Worm (Caenorhabditis elegans) whole organism, L2 larva: Measurements from ENCODE around the gene srab-13.

Source experiments
- C34F6.9 ChIP-seq: fragments of 150-350 bp; optimal IDR thresholded peaks from 2 replicates; lab custom pipeline; 2014; ENCODE audit warnings: missing biosample characterization, missing genetic modification characterization
- R02D3.7 ChIP-seq: fragments of 150-350 bp; optimal IDR thresholded peaks from 2 replicates; lab custom pipeline; 2014; ENCODE audit warnings: missing biosample characterization, missing genetic modification characterization
- ZK546.5 ChIP-seq: sonication (generic microtip); optimal IDR thresholded peaks from 2 replicates; lab custom pipeline; 2017; ENCODE audit warnings: missing biosample characterization, missing genetic modification characterization
- ama-1 ChIP-seq: fragments of 150-350 bp; optimal IDR thresholded peaks from 2 replicates; lab custom pipeline; 2018; ENCODE audit warnings: inconsistent platforms
- blmp-1 ChIP-seq: sonication (generic microtip); optimal IDR thresholded peaks from 2 replicates; lab custom pipeline; 2017; ENCODE audit warnings: missing genetic modification characterization, mild to moderate bottlenecking, missing compliant biosample characterization, antibody characterized with exemption, moderate library complexity; ENCODE audit not compliant: insufficient read depth
- crh-2 ChIP-seq: sonication (generic microtip); optimal IDR thresholded peaks from 2 replicates; lab custom pipeline; 2017; ENCODE audit warnings: missing biosample characterization, missing genetic modification characterization
- dmd-4 ChIP-seq: sonication (generic microtip); optimal IDR thresholded peaks from 2 replicates; lab custom pipeline; 2017; ENCODE audit warnings: missing biosample characterization, missing genetic modification characterization
- egl-27 ChIP-seq: sonication (generic microtip); optimal IDR thresholded peaks from 3 replicates; lab custom pipeline; 2017; ENCODE audit warnings: missing biosample characterization, missing genetic modification reagents, missing genetic modification characterization
- elt-1 ChIP-seq: fragments of 150-350 bp; optimal IDR thresholded peaks from 2 replicates; lab custom pipeline; 2014; ENCODE audit warnings: missing biosample characterization, missing genetic modification characterization
- elt-3 ChIP-seq: sonication (generic microtip); optimal IDR thresholded peaks from 2 replicates; lab custom pipeline; 2017; ENCODE audit warnings: missing biosample characterization, missing genetic modification characterization
- fos-1 ChIP-seq: fragments of 150-350 bp; optimal IDR thresholded peaks from 2 replicates; lab custom pipeline; 2014; ENCODE audit warnings: missing biosample characterization, missing genetic modification characterization
- lin-11 ChIP-seq: fragments of 150-350 bp; sonication (generic microtip); optimal IDR thresholded peaks from 2 replicates; lab custom pipeline; 2014; ENCODE audit warnings: missing biosample characterization, missing genetic modification characterization, inconsistent platforms, mixed read lengths
- lin-13 ChIP-seq: fragments of 150-350 bp; optimal IDR thresholded peaks from 2 replicates; lab custom pipeline; 2014; ENCODE audit warnings: missing biosample characterization, missing genetic modification reagents, missing genetic modification characterization
- lin-39 ChIP-seq: fragments of 150-350 bp; optimal IDR thresholded peaks from 2 replicates; lab custom pipeline; 2014; ENCODE audit warnings: missing biosample characterization, missing genetic modification reagents, missing genetic modification characterization
- lsy-2 ChIP-seq, 2 experiments: fragments of 150-350 bp in 1 of 2; sonication (generic microtip) in 1 of 2; optimal IDR thresholded peaks; 2 replicates each; lab custom pipeline; 2014 to 2017; ENCODE audit warnings: missing biosample characterization in 2 of 2, missing genetic modification characterization in 2 of 2
- mab-5 ChIP-seq: fragments of 150-350 bp; optimal IDR thresholded peaks from 2 replicates; lab custom pipeline; 2014; ENCODE audit warnings: missing biosample characterization, missing genetic modification characterization
- mdl-1 ChIP-seq, 2 experiments: fragments of 150-350 bp in 1 of 2; sonication (generic microtip) in 1 of 2; optimal IDR thresholded peaks; 2 replicates each; lab custom pipeline; 2017; ENCODE audit warnings: missing biosample characterization in 2 of 2, missing genetic modification characterization in 2 of 2
- nhr-10 ChIP-seq: sonication (generic microtip); optimal IDR thresholded peaks from 2 replicates; lab custom pipeline; 2017; ENCODE audit warnings: missing biosample characterization, missing genetic modification characterization
- nhr-12 ChIP-seq: fragments of 150-350 bp; optimal IDR thresholded peaks from 2 replicates; lab custom pipeline; 2014; ENCODE audit warnings: missing biosample characterization, missing genetic modification characterization
- nhr-129 ChIP-seq: fragments of 150-350 bp; optimal IDR thresholded peaks from 2 replicates; lab custom pipeline; 2014; ENCODE audit warnings: missing biosample characterization, missing genetic modification characterization
- nhr-21 ChIP-seq: fragments of 150-350 bp; optimal IDR thresholded peaks from 2 replicates; lab custom pipeline; 2014; ENCODE audit warnings: missing biosample characterization, missing genetic modification characterization
- nhr-237 ChIP-seq: fragments of 150-350 bp; optimal IDR thresholded peaks from 2 replicates; lab custom pipeline; 2014; ENCODE audit warnings: missing biosample characterization, missing genetic modification characterization
- nhr-25 ChIP-seq: fragments of 150-350 bp; sonication (generic microtip); optimal IDR thresholded peaks from 3 replicates; lab custom pipeline; 2014; ENCODE audit warnings: missing biosample characterization, missing genetic modification characterization
- peb-1 ChIP-seq: fragments of 150-350 bp; optimal IDR thresholded peaks from 2 replicates; lab custom pipeline; 2014; ENCODE audit warnings: missing biosample characterization, missing genetic modification characterization
- sem-4 ChIP-seq: fragments of 150-350 bp; optimal IDR thresholded peaks from 2 replicates; lab custom pipeline; 2014; ENCODE audit warnings: missing biosample characterization, missing genetic modification reagents, missing genetic modification characterization
- sma-9 ChIP-seq, 2 experiments: fragments of 150-350 bp in 1 of 2; sonication (generic microtip) in 1 of 2; optimal IDR thresholded peaks; 2 replicates each; lab custom pipeline; 2014 to 2016; ENCODE audit warnings: missing genetic modification characterization in 2 of 2, mild to moderate bottlenecking in 1 of 2, missing biosample characterization in 1 of 2, missing compliant biosample characterization in 1 of 2, missing genetic modification reagents in 1 of 2, moderate library complexity in 1 of 2
- zag-1 ChIP-seq: fragments of 150-350 bp; optimal IDR thresholded peaks from 2 replicates; lab custom pipeline; 2014; ENCODE audit warnings: missing biosample characterization, missing genetic modification characterization
- ztf-1 ChIP-seq: fragments of 200-800 bp; sonication (Bioruptor generic); conservative IDR thresholded peaks from 2 replicates; pipeline ENCODE4 v1.3.6; 2022; ENCODE audit warnings: missing genetic modification characterization, missing compliant biosample characterization

Gene srab-13

ce11 chrV:2029877-2030276 is 2.2 kb upstream of the srab-13 start, which contains the start of gene F59A7.12:
F59A7.12 (plus strand) TSS chrV:2030177.
- TF ChIP-seq ztf-1 (GFP tag; lab: Robert Waterston, UW) (no peak), egl-27 (tag; lab: Kevin White, UChicago) (no peak), ZK546.5 (tag; lab: Kevin White, UChicago) (no peak), crh-2 (tag; lab: Kevin White, UChicago) (no peak), nhr-10 (no peak), nhr-237 (tag; lab: Kevin White, UChicago) (no peak), sem-4 (tag; lab: Kevin White, UChicago) (no peak), dmd-4 (tag; lab: Kevin White, UChicago) (no peak), nhr-21 (tag; lab: Kevin White, UChicago) (no peak), lsy-2 (tag; optimal IDR thresholded peaks at IDR 0.05; lab: Kevin White, UChicago) (no peak)

ce11 chrV:2022374-2022773 is 5.3 kb downstream of the srab-13 start, which contains the start of gene F59A7.5:
F59A7.5 (plus strand) TSS chrV:2022674.
- TF ChIP-seq R02D3.7 (tag; lab: Kevin White, UChicago) (no peak), sma-9 (GFP tag; optimal IDR thresholded peaks at IDR 0.05; lab: Kevin White, UChicago) (no peak), sma-9 (tag; optimal IDR thresholded peaks at IDR 0.05; lab: Kevin White, UChicago) (no peak), ztf-1 (GFP tag; lab: Robert Waterston, UW) (no peak), lin-11 (tag; lab: Kevin White, UChicago) (no peak), egl-27 (tag; lab: Kevin White, UChicago) (no peak), mdl-1 (tag; optimal IDR thresholded peaks at IDR 0.05; lab: Kevin White, UChicago) (no peak), elt-3 (tag; lab: Kevin White, UChicago) (no peak), ama-1 (no peak), ZK546.5 (tag; lab: Kevin White, UChicago) (no peak), C34F6.9 (tag; lab: Kevin White, UChicago) (no peak)

DNA sequence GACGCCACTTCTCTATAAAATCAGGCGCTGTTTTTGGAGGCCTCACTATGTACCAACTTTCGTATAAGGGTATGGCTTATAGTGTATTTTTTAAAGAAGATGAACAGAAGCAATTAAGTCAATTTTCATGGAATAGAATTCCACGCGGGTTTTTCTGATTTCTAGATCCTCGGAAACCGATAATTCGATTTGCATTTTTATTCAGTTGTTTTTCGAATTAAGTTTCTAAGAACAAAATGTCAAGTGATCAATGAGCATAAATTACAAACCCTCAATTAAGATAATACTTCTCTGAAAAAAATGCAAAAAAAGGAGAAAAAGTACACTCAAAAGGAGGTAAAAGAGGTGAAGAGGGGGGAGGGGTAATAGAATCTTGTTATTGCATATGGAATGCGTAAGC is 6.4 kb downstream of the srab-13 start:
- TF ChIP-seq mab-5 (no peak), R02D3.7 (tag; lab: Kevin White, UChicago) (no peak), nhr-129 (tag; lab: Kevin White, UChicago) (no peak), nhr-25 (tag; lab: Kevin White, UChicago) (no peak), lin-13 (GFP tag; lab: Kevin White, UChicago) (no peak)
- TF ChIP-seq, all 48 proteins: peak for 0

DNA sequence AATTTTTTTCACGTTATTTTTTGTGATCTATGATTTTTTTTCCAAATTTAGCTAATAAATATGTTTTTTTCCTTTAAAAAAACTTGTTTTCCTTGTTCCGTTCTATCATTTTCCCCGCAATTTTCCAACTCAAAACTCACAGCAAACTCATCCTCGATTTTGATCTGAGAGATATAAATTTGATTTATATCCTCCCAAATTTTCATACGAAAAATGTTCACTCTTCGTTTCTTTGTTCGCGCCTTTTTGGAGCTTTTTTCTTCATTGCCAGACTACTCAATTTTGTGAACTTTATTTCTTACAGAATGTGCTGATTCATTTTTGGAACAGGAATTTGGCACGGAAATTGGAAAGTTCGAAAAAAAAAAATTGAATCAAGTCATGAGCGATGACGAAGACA is 9.0 kb downstream of the srab-13 start, which contains the start of gene F59A7.14:
F59A7.14 (plus strand) TSS at position 301 of the 400 bp plus-strand sequence.
- TF ChIP-seq ZK546.5 (tag; lab: Kevin White, UChicago): no peak
- no peak for TF ChIP-seq blmp-1 (tag; lab: Kevin White, UChicago)
- TF ChIP-seq nhr-12 (tag; lab: Kevin White, UChicago): no peak
- TF ChIP-seq nhr-10: no peak
- TF ChIP-seq elt-1 (tag; lab: Kevin White, UChicago): no peak

ce11 chrV:2016428-2016827 is 11.3 kb downstream of the srab-13 start, which contains the start of gene F59A7.2:
F59A7.2 (minus strand) TSS chrV:2016528.
- no peak for TF ChIP-seq peb-1 (tag; lab: Kevin White, UChicago)
- no peak for TF ChIP-seq lin-39
- no peak for TF ChIP-seq nhr-21 (tag; lab: Kevin White, UChicago)
- no peak for TF ChIP-seq zag-1 (tag; lab: Kevin White, UChicago)
- TF ChIP-seq R02D3.7 (tag; lab: Kevin White, UChicago): no peak
- TF ChIP-seq crh-2 (tag; lab: Kevin White, UChicago): no peak
- TF ChIP-seq elt-1 (tag; lab: Kevin White, UChicago): no peak
- no peak for TF ChIP-seq nhr-10
- no peak for TF ChIP-seq ama-1
- TF ChIP-seq fos-1 (tag; lab: Kevin White, UChicago): no peak
- TF ChIP-seq lin-13 (GFP tag; lab: Kevin White, UChicago): no peak
- TF ChIP-seq, all 48 proteins: peak for 0

- TF ChIP-seq ama-1 (no peak), elt-1 (tag; lab: Kevin White, UChicago) (no peak), nhr-21 (tag; lab: Kevin White, UChicago) (no peak), blmp-1 (tag; lab: Kevin White, UChicago) (no peak), mab-5 (no peak), nhr-10 (no peak), ztf-1 (GFP tag; lab: Robert Waterston, UW) (no peak), fos-1 (tag; lab: Kevin White, UChicago) (no peak)
These were observed 13.9 kb downstream of the srab-13 start, which contains the start of gene F59A7.11 for ce11 chrV:2013824-2014223. F59A7.11 (minus strand) TSS chrV:2013924.
